Worm (Caenorhabditis elegans): ENCODE data around the gene chil-10.
A peak's percentile ranks its signal among the peaks of the same experiment; 100 is the strongest.

chil-10 gene

ce11 chrX:1005026-1005425, 47.3 kb downstream of the chil-10 start:
- no peak for TF ChIP-seq zag-1 (tag; optimal IDR thresholded peaks at IDR 0.05)
- TF ChIP-seq ama-1 (optimal IDR thresholded peaks at IDR 0.05) = no peak
- TF ChIP-seq zfp-2 (tag; optimal IDR thresholded peaks at IDR 0.05) = no peak
- peak in 1 of 2 experiments; percentile 66 for TF ChIP-seq unc-62 (GFP tag; optimal IDR thresholded peaks at IDR 0.05 in 1 of 2)
- TF ChIP-seq unc-62 (tag; optimal IDR thresholded peaks at IDR 0.05) = no peak
- TF ChIP-seq Y48G9A.11 (GFP tag; IDR thresholded peaks at IDR 0.05) = no peak
- TF ChIP-seq nhr-25 (tag; optimal IDR thresholded peaks at IDR 0.05; ENCODE audit: borderline replicate concordance, insufficient read depth) = no peak

- TF ChIP-seq unc-62 (GFP tag; optimal IDR thresholded peaks at IDR 0.05 in 1 of 2) (peak in 1 of 2 experiments; percentile 72), unc-62 (tag; optimal IDR thresholded peaks at IDR 0.05) (no peak), rbr-2 (tag; optimal IDR thresholded peaks at IDR 0.05) (no peak), dmd-6 (GFP tag; IDR thresholded peaks at IDR 0.05) (peak; percentile 65), nhr-102 (tag; optimal IDR thresholded peaks at IDR 0.05) (no peak), daf-8 (GFP tag; IDR thresholded peaks at IDR 0.05) (no peak), duxl-1 (tag; optimal IDR thresholded peaks at IDR 0.05; ENCODE audit: poor library complexity) (no peak), hlh-11 (tag; optimal IDR thresholded peaks at IDR 0.05) (peak; percentile 45), attf-4 (tag; optimal IDR thresholded peaks at IDR 0.05) (no peak), egl-27 (tag; optimal IDR thresholded peaks at IDR 0.05) (no peak), gei-8 (GFP tag; optimal IDR thresholded peaks at IDR 0.05) (no peak), zag-1 (tag; optimal IDR thresholded peaks at IDR 0.05) (no peak), hlh-30 (tag; optimal IDR thresholded peaks at IDR 0.05; ENCODE audit: insufficient read depth) (peak; percentile 59), ZK546.5 (tag; optimal IDR thresholded peaks at IDR 0.05) (no peak), hmg-1.1 (GFP tag; IDR thresholded peaks at IDR 0.05) (no peak), nhr-48 (tag; optimal IDR thresholded peaks at IDR 0.05) (peak; percentile 3), dmd-8 (GFP tag; IDR thresholded peaks at IDR 0.05) (no peak)
Observed at ce11 chrX:1009512-1009911, 51.8 kb downstream of the chil-10 start.
